Worm (Caenorhabditis elegans) whole organism, early embryonic: ENCODE results near the gene pdi-1.

Experiments
- B0310.2 ChIP-seq: sonication (generic microtip); optimal IDR thresholded peaks from 2 replicates; lab custom pipeline; 2016; ENCODE audit warnings: mild to moderate bottlenecking, missing genetic modification characterization, missing compliant biosample characterization
- ama-1 ChIP-seq: fragments of 150-350 bp; optimal IDR thresholded peaks from 2 replicates; lab custom pipeline; 2014
- ceh-13 ChIP-seq: fragments of 200-800 bp; sonication (Bioruptor generic); optimal IDR thresholded peaks from 2 replicates; lab custom pipeline; 2018; ENCODE audit warnings: mild to moderate bottlenecking, missing genetic modification characterization, missing compliant biosample characterization
- flt-1 ChIP-seq: fragments of 200-800 bp; sonication (Bioruptor generic); IDR thresholded peaks from 2 replicates; pipeline ENCODE4 v1.3.6; 2022; ENCODE audit warnings: missing genetic modification characterization, missing compliant biosample characterization
- hmbx-1 ChIP-seq: sonication (generic microtip); optimal IDR thresholded peaks from 2 replicates; lab custom pipeline; 2016; ENCODE audit warnings: mild to moderate bottlenecking, missing genetic modification characterization, missing compliant biosample characterization
- pes-1 ChIP-seq: fragments of 200-800 bp; sonication (Bioruptor generic); IDR thresholded peaks from 2 replicates; pipeline ENCODE4 v1.3.6; 2022; ENCODE audit warnings: missing genetic modification reagents, missing genetic modification characterization, missing compliant biosample characterization

DNA sequence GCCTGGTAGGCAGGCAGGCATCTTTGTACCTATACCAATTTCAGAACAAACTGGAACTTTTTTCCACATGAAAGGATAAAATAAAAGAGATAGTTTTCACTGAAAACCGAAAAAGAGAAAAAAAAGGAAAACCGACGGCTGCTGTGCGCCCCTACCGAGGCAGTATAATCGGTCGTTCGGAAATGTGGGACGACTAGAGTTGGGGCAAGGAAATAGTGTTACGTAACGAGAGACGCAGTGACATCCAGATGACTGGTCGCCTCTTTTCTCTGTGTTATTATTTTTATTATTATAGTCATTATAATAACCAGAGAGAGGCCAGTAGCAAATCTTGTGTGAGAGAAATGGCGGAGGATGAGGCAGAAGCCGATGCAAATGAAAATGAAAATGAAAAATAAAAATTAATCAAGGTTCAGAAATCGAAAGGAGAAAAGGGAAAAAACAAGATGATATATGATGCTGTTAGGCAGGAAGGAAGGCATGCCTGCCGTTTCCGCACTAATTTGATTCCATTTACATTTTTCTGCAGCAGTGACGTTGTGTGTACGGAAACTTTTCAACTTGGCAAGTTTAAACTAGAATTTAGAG, 19.8 kb downstream of the pdi-1 start:
- TF ChIP-seq ama-1 (no peak), flt-1 (GFP tag; lab: Robert Waterston, UW) (no peak), ceh-13 (GFP tag; lab: Kevin White, UChicago) (no peak), pes-1 (GFP tag; lab: Robert Waterston, UW) (no peak), B0310.2 (tag; lab: Kevin White, UChicago) (no peak), hmbx-1 (tag; lab: Kevin White, UChicago) (no peak)
